Fruit fly (Drosophila melanogaster) whole organism, prepupa: ENCODE measurements around the gene TTLL6B.
A peak's percentile ranks its signal among the peaks of the same experiment; 100 is the strongest.

Experiments
- Blimp-1 ChIP-seq: fragments of 200-800 bp; sonication (Bioruptor generic); optimal IDR thresholded peaks from 3 replicates; lab custom pipeline; 2017; ENCODE audit warnings: missing biosample characterization, missing genetic modification characterization, mild to moderate bottlenecking, moderate library complexity, missing genetic modification reagents
- CG11294 ChIP-seq: fragments of 200-800 bp; sonication (Bioruptor generic); IDR thresholded peaks from 2 replicates; pipeline ENCODE4 v1.3.6; 2022; ENCODE audit warnings: missing biosample characterization, missing genetic modification characterization
- CG11762 ChIP-seq: fragments of 200-800 bp; sonication (Bioruptor generic); optimal IDR thresholded peaks from 3 replicates; lab custom pipeline; 2016; ENCODE audit warnings: missing biosample characterization, missing genetic modification characterization; ENCODE audit not compliant: insufficient read depth
- CG11902 ChIP-seq: fragments of 200-800 bp; sonication (Bioruptor generic); optimal IDR thresholded peaks from 3 replicates; lab custom pipeline; 2016; ENCODE audit warnings: missing biosample characterization, missing genetic modification characterization
- CG15336 ChIP-seq: fragments of 200-800 bp; sonication (Bioruptor generic); IDR thresholded peaks from 2 replicates; pipeline ENCODE4 v1.3.6; 2022; ENCODE audit warnings: missing biosample characterization, missing genetic modification characterization
- CG16779 ChIP-seq: fragments of 200-800 bp; sonication (Bioruptor generic); optimal IDR thresholded peaks from 3 replicates; lab custom pipeline; 2017; ENCODE audit warnings: missing biosample characterization, mild to moderate bottlenecking, missing genetic modification characterization
- CG3032 ChIP-seq: fragments of 200-800 bp; optimal IDR thresholded peaks from 2 replicates; lab custom pipeline; 2019; ENCODE audit warnings: missing biosample characterization, mild to moderate bottlenecking, missing genetic modification characterization, moderate library complexity
- CG31627 ChIP-seq: fragments of 200-800 bp; sonication (Bioruptor generic); optimal IDR thresholded peaks from 3 replicates; lab custom pipeline; 2016; ENCODE audit warnings: missing biosample characterization, missing genetic modification characterization
- CG32006 ChIP-seq: fragments of 200-800 bp; sonication (Bioruptor generic); optimal IDR thresholded peaks from 3 replicates; lab custom pipeline; 2017; ENCODE audit warnings: missing biosample characterization, mild to moderate bottlenecking, missing genetic modification characterization
- CG34406 ChIP-seq: fragments of 200-800 bp; sonication (Bioruptor generic); optimal IDR thresholded peaks from 3 replicates; lab custom pipeline; 2016; ENCODE audit warnings: missing biosample characterization, missing genetic modification characterization
- CG3919 ChIP-seq: fragments of 200-800 bp; sonication (Bioruptor generic); optimal IDR thresholded peaks from 3 replicates; lab custom pipeline; 2016; ENCODE audit warnings: missing biosample characterization, missing genetic modification characterization
- CG4318 ChIP-seq: fragments of 200-800 bp; sonication (Bioruptor generic); optimal IDR thresholded peaks from 3 replicates; lab custom pipeline; 2017; ENCODE audit warnings: missing biosample characterization, mild to moderate bottlenecking, missing genetic modification characterization
- CG6163 ChIP-seq: fragments of 200-800 bp; sonication (Bioruptor generic); IDR thresholded peaks from 3 replicates; pipeline ENCODE4 v1.3.6; 2022; ENCODE audit warnings: missing biosample characterization, missing genetic modification characterization
- CG6792 ChIP-seq: fragments of 200-800 bp; sonication (Bioruptor generic); optimal IDR thresholded peaks from 3 replicates; lab custom pipeline; 2016; ENCODE audit warnings: missing biosample characterization, missing genetic modification characterization
- CG7368 ChIP-seq: fragments of 200-800 bp; sonication (Bioruptor generic); optimal IDR thresholded peaks from 3 replicates; lab custom pipeline; 2016; ENCODE audit warnings: missing biosample characterization, missing genetic modification characterization
- CG9139 ChIP-seq: fragments of 200-800 bp; sonication (Bioruptor generic); optimal IDR thresholded peaks from 3 replicates; lab custom pipeline; 2017; ENCODE audit warnings: missing biosample characterization, mild to moderate bottlenecking, missing genetic modification characterization
- Eip78C ChIP-seq: fragments of 200-800 bp; sonication (Bioruptor generic); peaks from one replicate; lab custom pipeline; 2016; ENCODE audit warnings: missing biosample characterization, missing genetic modification characterization
- Eip93F ChIP-seq: fragments of 200-800 bp; sonication (Bioruptor generic); optimal IDR thresholded peaks from 2 replicates; lab custom pipeline; 2016; ENCODE audit warnings: missing biosample characterization, mild to moderate bottlenecking, missing genetic modification characterization
- Ets21C ChIP-seq: fragments of 200-800 bp; sonication (Bioruptor generic); optimal IDR thresholded peaks from 3 replicates; lab custom pipeline; 2016; ENCODE audit warnings: missing biosample characterization, missing genetic modification characterization
- Ets96B ChIP-seq: fragments of 200-800 bp; optimal IDR thresholded peaks from 2 replicates; lab custom pipeline; 2019; ENCODE audit warnings: missing biosample characterization, mild to moderate bottlenecking, missing genetic modification characterization, moderate library complexity
- Hr38 ChIP-seq: sonication (Bioruptor generic); optimal IDR thresholded peaks from 2 replicates; lab custom pipeline; 2016; ENCODE audit warnings: missing biosample characterization, missing genetic modification characterization
- Hr39 ChIP-seq: fragments of 200-800 bp; sonication (Bioruptor generic); optimal IDR thresholded peaks from 2 replicates; lab custom pipeline; 2016; ENCODE audit warnings: missing biosample characterization, missing genetic modification characterization
- Hr4 ChIP-seq: fragments of 200-800 bp; sonication (Bioruptor generic); optimal IDR thresholded peaks from 3 replicates; lab custom pipeline; 2016; ENCODE audit warnings: missing biosample characterization, missing genetic modification characterization
- Lpt ChIP-seq: fragments of 200-800 bp; sonication (Bioruptor generic); optimal IDR thresholded peaks from 3 replicates; lab custom pipeline; 2016; ENCODE audit warnings: missing biosample characterization, missing genetic modification characterization
- Met ChIP-seq: fragments of 200-800 bp; sonication (Bioruptor generic); optimal IDR thresholded peaks from 3 replicates; lab custom pipeline; 2016; ENCODE audit warnings: missing biosample characterization, missing genetic modification characterization
- Sox102F ChIP-seq: fragments of 200-800 bp; sonication (Bioruptor generic); optimal IDR thresholded peaks from 2 replicates; lab custom pipeline; 2016; ENCODE audit warnings: missing biosample characterization, mild to moderate bottlenecking, missing genetic modification characterization
- Sox14 ChIP-seq: fragments of 200-800 bp; sonication (Bioruptor generic); optimal IDR thresholded peaks from 3 replicates; lab custom pipeline; 2016; ENCODE audit warnings: missing biosample characterization, missing genetic modification characterization
- achi ChIP-seq: fragments of 200-800 bp; sonication (Bioruptor generic); optimal IDR thresholded peaks from 3 replicates; lab custom pipeline; 2016; ENCODE audit warnings: missing biosample characterization, missing genetic modification characterization
- cyc ChIP-seq: fragments of 200-800 bp; sonication (Bioruptor generic); optimal IDR thresholded peaks from 3 replicates; lab custom pipeline; 2016; ENCODE audit warnings: missing biosample characterization, missing genetic modification characterization
- dac ChIP-seq: fragments of 200-800 bp; sonication (Bioruptor generic); optimal IDR thresholded peaks from 2 replicates; lab custom pipeline; 2017; ENCODE audit warnings: missing biosample characterization, mild to moderate bottlenecking, missing genetic modification characterization
- esn ChIP-seq: fragments of 200-800 bp; sonication (Bioruptor generic); optimal IDR thresholded peaks from 2 replicates; lab custom pipeline; 2016; ENCODE audit warnings: missing biosample characterization, mild to moderate bottlenecking, missing genetic modification characterization, moderate library complexity
- fd59A ChIP-seq: fragments of 200-800 bp; sonication (Bioruptor generic); optimal IDR thresholded peaks from 2 replicates; lab custom pipeline; 2017; ENCODE audit warnings: missing biosample characterization, mild to moderate bottlenecking, missing genetic modification characterization, missing genetic modification reagents
- fd85E ChIP-seq: fragments of 200-800 bp; sonication (Bioruptor generic); optimal IDR thresholded peaks from 3 replicates; lab custom pipeline; 2016; ENCODE audit warnings: missing biosample characterization, missing genetic modification characterization
- fkh ChIP-seq: fragments of 200-800 bp; sonication (Bioruptor generic); optimal IDR thresholded peaks from 3 replicates; lab custom pipeline; 2017; ENCODE audit warnings: missing biosample characterization, mild to moderate bottlenecking, missing genetic modification characterization, moderate library complexity
- lz ChIP-seq: fragments of 200-800 bp; sonication (Bioruptor generic); optimal IDR thresholded peaks from 3 replicates; lab custom pipeline; 2016; ENCODE audit warnings: missing biosample characterization, missing genetic modification characterization
- net ChIP-seq: fragments of 200-800 bp; sonication (Bioruptor generic); optimal IDR thresholded peaks from 3 replicates; lab custom pipeline; 2016; ENCODE audit warnings: missing biosample characterization, missing genetic modification characterization
- salr ChIP-seq, 2 experiments: fragments of 200-800 bp; sonication (Bioruptor generic); optimal IDR thresholded peaks; 3 replicates each; lab custom pipeline; 2016 to 2018; ENCODE audit warnings: missing biosample characterization in 2 of 2, missing genetic modification characterization in 2 of 2, mild to moderate bottlenecking in 1 of 2
- spab ChIP-seq: fragments of 200-800 bp; sonication (Bioruptor generic); optimal IDR thresholded peaks from 2 replicates; lab custom pipeline; 2017; ENCODE audit warnings: missing biosample characterization, mild to moderate bottlenecking, missing genetic modification characterization, missing genetic modification reagents
- ss ChIP-seq, 2 experiments: fragments of 200-800 bp; sonication (Bioruptor generic); optimal IDR thresholded peaks; 2 replicates in 1 of 2; 3 replicates in 1 of 2; lab custom pipeline; 2017 to 2018; ENCODE audit warnings: mild to moderate bottlenecking in 2 of 2, missing biosample characterization in 2 of 2, missing genetic modification characterization in 2 of 2, moderate library complexity in 1 of 2
- svp ChIP-seq: fragments of 200-800 bp; sonication (Bioruptor generic); peaks from one replicate; lab custom pipeline; 2016; ENCODE audit warnings: missing biosample characterization, missing genetic modification characterization
- topi ChIP-seq: fragments of 200-800 bp; sonication (Bioruptor generic); optimal IDR thresholded peaks from 3 replicates; lab custom pipeline; 2016; ENCODE audit warnings: missing biosample characterization, missing genetic modification characterization

Gene TTLL6B

DNA sequence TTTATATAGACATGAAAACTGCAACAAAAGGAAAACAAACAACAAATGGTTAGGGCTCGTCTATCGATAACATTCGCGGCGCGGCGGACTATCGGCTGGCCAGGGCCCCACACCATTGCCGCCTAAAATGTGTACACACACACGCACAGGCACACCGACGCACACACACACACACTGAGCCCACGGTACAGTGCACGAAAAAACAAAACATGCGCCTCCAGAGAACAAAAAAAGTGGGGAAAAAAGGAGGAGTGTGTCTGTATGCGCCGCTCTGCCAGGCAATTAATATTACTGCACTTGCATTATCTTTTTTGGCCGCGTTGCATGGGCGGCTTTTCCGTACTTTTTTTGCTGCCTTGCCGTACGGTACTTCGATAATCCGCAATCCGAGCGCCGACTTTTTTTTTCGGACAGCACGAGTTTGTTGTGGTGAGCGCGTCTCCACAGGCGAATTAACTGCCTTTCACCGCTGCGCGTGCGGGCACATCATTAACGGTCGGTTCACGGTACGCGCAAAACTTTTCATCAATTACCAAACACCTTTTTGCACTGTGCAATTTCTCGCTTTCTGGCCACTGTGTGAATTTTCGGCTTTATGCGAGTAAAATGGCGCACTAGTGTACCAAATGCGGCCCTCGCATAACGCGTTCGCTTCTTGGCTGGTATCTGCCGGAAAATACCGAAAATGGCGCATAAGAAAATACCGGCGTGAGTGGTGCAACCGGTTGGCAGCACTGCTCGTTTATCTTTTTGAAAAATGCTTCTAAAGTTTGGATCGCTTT is 12.8 kb upstream of the TTLL6B start, which contains the start of gene woc (continued):
- peak; percentile 90 to 92 for TF ChIP-seq ss (GFP tag; optimal IDR thresholded peaks at IDR 0.05; lab: Kevin White, UChicago)
- TF ChIP-seq Ets96B (tag; lab: Kevin White, UChicago) = peak; percentile 60
- peak; percentile 91 for TF ChIP-seq CG16779
- TF ChIP-seq net (GFP tag; lab: Kevin White, UChicago) = peak; percentile 87
- TF ChIP-seq fd85E (GFP tag; lab: Kevin White, UChicago) = peak; percentile 42
- TF ChIP-seq Hr38 (GFP tag; lab: Kevin White, UChicago) = peak; percentile 4
- peak; percentile 64 for TF ChIP-seq CG11762
- TF ChIP-seq esn = peak; percentile 84
- TF ChIP-seq svp (GFP tag; lab: Kevin White, UChicago) = no peak
- TF ChIP-seq Lpt (GFP tag; lab: Kevin White, UChicago) = peak; percentile 77
- peak; percentile 93 for TF ChIP-seq Eip78C (GFP tag; lab: Kevin White, UChicago)
- peak; percentile 63 for TF ChIP-seq CG3032 (tag; lab: Kevin White, UChicago)
- TF ChIP-seq Ets21C (GFP tag; lab: Kevin White, UChicago) = peak; percentile 27
- TF ChIP-seq spab (GFP tag; lab: Kevin White, UChicago) = peak; percentile 81
- TF ChIP-seq CG7368 (GFP tag; lab: Kevin White, UChicago) = peak; percentile 77
- TF ChIP-seq achi (GFP tag; lab: Kevin White, UChicago) = peak; percentile 56
- TF ChIP-seq Hr39 (GFP tag; lab: Kevin White, UChicago) = peak; percentile 81
- TF ChIP-seq CG34406 (GFP tag; lab: Kevin White, UChicago) = peak; percentile 67
- peak; percentile 38 for TF ChIP-seq Hr4 (GFP tag; lab: Kevin White, UChicago)
- peak; percentile 82 for TF ChIP-seq lz (GFP tag; lab: Kevin White, UChicago)
- peak; percentile 89 for TF ChIP-seq CG6163 (GFP tag; lab: Robert Waterston, UW)
- TF ChIP-seq CG6792 = peak; percentile 76
- peak; percentile 87 for TF ChIP-seq Sox14 (GFP tag; lab: Kevin White, UChicago)
- peak; percentile 92 for TF ChIP-seq CG32006 (GFP tag; lab: Kevin White, UChicago)
- TF ChIP-seq CG11902 = peak; percentile 65
- peak in 1 of 2 experiments; percentile 56 for TF ChIP-seq salr (GFP tag; optimal IDR thresholded peaks at IDR 0.05; lab: Kevin White, UChicago)
- no peak for TF ChIP-seq Sox102F
- peak; percentile 83 for TF ChIP-seq CG31627 (GFP tag; lab: Kevin White, UChicago)
- TF ChIP-seq Eip93F (GFP tag; lab: Kevin White, UChicago) = no peak
- no peak for TF ChIP-seq CG4318 (GFP tag; lab: Kevin White, UChicago)
- peak; percentile 86 for TF ChIP-seq CG3919
- no peak for TF ChIP-seq Blimp-1
- peak; percentile 80 for TF ChIP-seq topi (GFP tag; lab: Kevin White, UChicago)
- TF ChIP-seq CG9139 (GFP tag; lab: Kevin White, UChicago) = no peak
- peak; percentile 82 for TF ChIP-seq dac
- peak; percentile 70 for TF ChIP-seq fd59A (GFP tag; lab: Kevin White, UChicago)
- TF ChIP-seq Met (GFP tag; lab: Kevin White, UChicago) = no peak
- peak; percentile 76 for TF ChIP-seq cyc
- peak; percentile 73 for TF ChIP-seq CG11294 (GFP tag; lab: Robert Waterston, UW)
- peak; percentile 79 for TF ChIP-seq CG15336

DNA sequence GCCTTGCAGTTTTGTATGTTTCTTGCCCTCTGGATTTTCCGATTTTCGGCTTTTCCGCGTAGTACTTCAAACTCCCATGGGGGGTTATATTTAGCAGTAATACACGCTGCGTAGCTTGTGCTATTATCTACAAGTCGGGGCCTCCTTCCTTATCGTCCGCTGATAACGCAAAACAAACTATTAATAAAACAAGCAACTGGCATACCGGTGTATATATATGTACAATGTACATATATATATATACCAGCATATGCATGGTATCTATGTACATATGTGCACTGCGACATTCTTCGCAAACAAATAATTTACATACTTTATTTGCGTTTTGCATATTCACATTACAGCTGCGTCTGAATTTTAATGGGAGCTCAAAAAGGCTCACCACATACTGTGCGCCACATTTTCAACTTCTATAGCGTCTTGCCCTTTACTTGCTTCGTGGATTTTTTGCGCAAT is 3.1 kb upstream of the TTLL6B start:
- TF ChIP-seq CG34406 (GFP tag; lab: Kevin White, UChicago) (no peak), fkh (GFP tag; lab: Kevin White, UChicago) (peak; percentile 47), Eip78C (GFP tag; lab: Kevin White, UChicago) (peak; percentile 42)
